Worm (Caenorhabditis elegans) whole organism, young adult: ENCODE data around the gene T05A7.7.

Experiments used
- B0336.3 ChIP-seq: fragments of 200-800 bp; sonication (Bioruptor generic); IDR thresholded peaks from 2 replicates; pipeline ENCODE4 v1.3.6; 2022; ENCODE audit warnings: missing genetic modification characterization, missing compliant biosample characterization
- F22D6.2 ChIP-seq: sonication (generic microtip); optimal IDR thresholded peaks from 2 replicates; lab custom pipeline; 2016; ENCODE audit warnings: mild to moderate bottlenecking, missing genetic modification characterization, missing compliant biosample characterization
- F23B12.7 ChIP-seq: sonication (generic microtip); optimal IDR thresholded peaks from 2 replicates; lab custom pipeline; 2017; ENCODE audit warnings: missing genetic modification characterization, mild to moderate bottlenecking, missing compliant biosample characterization, antibody characterized with exemption, moderate library complexity; ENCODE audit not compliant: insufficient read depth
- F37B4.10 ChIP-seq: fragments of 200-800 bp; sonication (Bioruptor generic); IDR thresholded peaks from 2 replicates; pipeline ENCODE4 v1.3.6; 2022; ENCODE audit warnings: missing genetic modification characterization, missing compliant biosample characterization
- K11D2.4 ChIP-seq: fragments of 200-800 bp; sonication (Bioruptor generic); IDR thresholded peaks from 2 replicates; pipeline ENCODE4 v1.3.6; 2022; ENCODE audit warnings: missing genetic modification reagents, missing genetic modification characterization, missing compliant biosample characterization
- Y53G8AR.9 ChIP-seq: fragments of 200-800 bp; sonication (Bioruptor generic); conservative IDR thresholded peaks from 2 replicates; pipeline ENCODE4 v1.3.6; 2022; ENCODE audit warnings: missing genetic modification reagents, missing genetic modification characterization, missing compliant biosample characterization
- ZK185.1 ChIP-seq: sonication (generic microtip); optimal IDR thresholded peaks from 2 replicates; lab custom pipeline; 2016; ENCODE audit warnings: mild to moderate bottlenecking, missing genetic modification characterization, missing compliant biosample characterization; ENCODE audit not compliant: poor library complexity, severe bottlenecking
- aptf-3 ChIP-seq: fragments of 200-800 bp; sonication (Bioruptor generic); IDR thresholded peaks from 2 replicates; pipeline ENCODE4 v1.3.6; 2022; ENCODE audit warnings: missing genetic modification characterization, missing compliant biosample characterization
- attf-6 ChIP-seq: fragments of 200-800 bp; sonication (Bioruptor generic); IDR thresholded peaks from 2 replicates; pipeline ENCODE4 v1.3.6; 2022; ENCODE audit warnings: missing genetic modification reagents, missing genetic modification characterization, missing compliant biosample characterization
- bed-1 ChIP-seq: fragments of 200-800 bp; sonication (Bioruptor generic); IDR thresholded peaks from 2 replicates; pipeline ENCODE4 v1.3.6; 2022; ENCODE audit warnings: missing genetic modification reagents, missing genetic modification characterization, missing compliant biosample characterization
- cebp-1 ChIP-seq, 2 experiments: fragments of 200-800 bp in 1 of 2; sonication (Bioruptor generic) in 1 of 2; sonication (generic microtip) in 1 of 2; IDR thresholded peaks in 1 of 2; optimal IDR thresholded peaks in 1 of 2; 2 replicates each; pipeline versions ENCODE4 v1.3.6 to Lab custom; 2017 to 2022; ENCODE audit warnings: missing compliant biosample characterization in 2 of 2, missing genetic modification characterization in 2 of 2, mild to moderate bottlenecking in 1 of 2, missing genetic modification reagents in 1 of 2, moderate library complexity in 1 of 2
- ceh-100 ChIP-seq: fragments of 200-800 bp; sonication (Bioruptor generic); IDR thresholded peaks from 2 replicates; pipeline ENCODE4 v1.3.6; 2022; ENCODE audit warnings: missing genetic modification reagents, missing genetic modification characterization, missing compliant biosample characterization
- ceh-91 ChIP-seq: fragments of 200-800 bp; sonication (Bioruptor generic); IDR thresholded peaks from 2 replicates; pipeline ENCODE4 v1.3.6; 2022; ENCODE audit warnings: missing genetic modification reagents, missing genetic modification characterization, missing compliant biosample characterization
- egl-44 ChIP-seq: fragments of 200-800 bp; sonication (Bioruptor generic); IDR thresholded peaks from 2 replicates; pipeline ENCODE4 v1.3.6; 2022; ENCODE audit warnings: missing genetic modification reagents, missing genetic modification characterization, missing compliant biosample characterization
- hmg-1.2 ChIP-seq: fragments of 200-800 bp; sonication (Bioruptor generic); IDR thresholded peaks from 2 replicates; pipeline ENCODE4 v1.3.6; 2022; ENCODE audit warnings: missing genetic modification reagents, missing genetic modification characterization, missing compliant biosample characterization
- hmg-20 ChIP-seq: fragments of 200-800 bp; sonication (Bioruptor generic); IDR thresholded peaks from 2 replicates; pipeline ENCODE4 v1.3.6; 2022; ENCODE audit warnings: missing genetic modification reagents, missing genetic modification characterization, missing compliant biosample characterization
- hsf-1 ChIP-seq: fragments of 200-800 bp; sonication (Bioruptor generic); IDR thresholded peaks from 2 replicates; pipeline ENCODE4 v1.3.6; 2022; ENCODE audit warnings: missing genetic modification reagents, missing genetic modification characterization, missing compliant biosample characterization
- let-526 ChIP-seq: fragments of 200-800 bp; sonication (Bioruptor generic); IDR thresholded peaks from 2 replicates; pipeline ENCODE4 v1.3.6; 2022; ENCODE audit warnings: missing genetic modification reagents, missing genetic modification characterization, missing compliant biosample characterization
- lin-35 ChIP-seq, 3 experiments: fragments of 150-350 bp in 2 of 3; sonication (generic microtip) in 1 of 3; optimal IDR thresholded peaks; 2 replicates each; lab custom pipeline; 2014 to 2018; ENCODE audit warnings: missing biosample characterization in 3 of 3, missing genetic modification characterization in 3 of 3, missing genetic modification reagents in 3 of 3
- lin-54 ChIP-seq: fragments of 200-800 bp; sonication (Bioruptor generic); optimal IDR thresholded peaks from 2 replicates; lab custom pipeline; 2018; ENCODE audit warnings: mild to moderate bottlenecking, missing genetic modification characterization, missing compliant biosample characterization
- lir-1 ChIP-seq: fragments of 200-800 bp; sonication (Bioruptor generic); conservative IDR thresholded peaks from 2 replicates; pipeline ENCODE4 v1.3.6; 2022; ENCODE audit warnings: missing genetic modification reagents, missing genetic modification characterization, missing compliant biosample characterization
- lsl-1 ChIP-seq: fragments of 200-800 bp; sonication (Bioruptor generic); optimal IDR thresholded peaks from 2 replicates; lab custom pipeline; 2018; ENCODE audit warnings: mild to moderate bottlenecking, missing genetic modification characterization, moderate library complexity, missing compliant biosample characterization
- madf-3 ChIP-seq: fragments of 200-800 bp; sonication (Bioruptor generic); IDR thresholded peaks from 2 replicates; pipeline ENCODE4 v1.3.6; 2022; ENCODE audit warnings: missing genetic modification reagents, missing genetic modification characterization, missing compliant biosample characterization
- madf-8 ChIP-seq: fragments of 200-800 bp; sonication (Bioruptor generic); conservative IDR thresholded peaks from 2 replicates; pipeline ENCODE4 v1.3.6; 2022; ENCODE audit warnings: missing genetic modification reagents, missing genetic modification characterization, missing compliant biosample characterization
- mel-28 ChIP-seq: sonication (generic microtip); optimal IDR thresholded peaks from 2 replicates; lab custom pipeline; 2016; ENCODE audit warnings: borderline replicate concordance, mild to moderate bottlenecking, missing genetic modification characterization, missing compliant biosample characterization
- mxl-1 ChIP-seq: sonication (generic microtip); optimal IDR thresholded peaks from 2 replicates; lab custom pipeline; 2016; ENCODE audit warnings: missing genetic modification characterization, missing compliant biosample characterization
- nfya-1 ChIP-seq: sonication (generic microtip); optimal IDR thresholded peaks from 2 replicates; lab custom pipeline; 2017; ENCODE audit warnings: antibody characterized with exemption, missing compliant biosample characterization, missing genetic modification characterization, borderline replicate concordance; ENCODE audit not compliant: insufficient read depth
- nfya-2 ChIP-seq: fragments of 200-800 bp; sonication (Bioruptor generic); IDR thresholded peaks from 2 replicates; pipeline ENCODE4 v1.3.6; 2022; ENCODE audit warnings: missing genetic modification reagents, missing genetic modification characterization, missing compliant biosample characterization
- nfyb-1 ChIP-seq: fragments of 200-800 bp; sonication (Bioruptor generic); IDR thresholded peaks from 2 replicates; pipeline ENCODE4 v1.3.6; 2022; ENCODE audit warnings: missing genetic modification reagents, missing genetic modification characterization, missing compliant biosample characterization
- nhr-179 ChIP-seq: sonication (generic microtip); optimal IDR thresholded peaks from 2 replicates; lab custom pipeline; 2016; ENCODE audit warnings: mild to moderate bottlenecking, missing genetic modification characterization, missing compliant biosample characterization
- nhr-80 ChIP-seq: sonication (generic microtip); optimal IDR thresholded peaks from 2 replicates; lab custom pipeline; 2016; ENCODE audit warnings: missing genetic modification characterization, missing compliant biosample characterization
- nhr-90 ChIP-seq: sonication (generic microtip); optimal IDR thresholded peaks from 2 replicates; lab custom pipeline; 2016; ENCODE audit warnings: missing genotype, mild to moderate bottlenecking, missing genetic modification characterization, missing compliant biosample characterization
- rec-8 ChIP-seq, 2 experiments: sonication (generic microtip); optimal IDR thresholded peaks; 2 replicates each; lab custom pipeline; 2016; ENCODE audit warnings: mild to moderate bottlenecking in 2 of 2, missing genetic modification characterization in 2 of 2, missing genetic modification reagents in 2 of 2, missing genotype in 2 of 2, missing biosample characterization in 1 of 2, missing compliant biosample characterization in 1 of 2, moderate library complexity in 1 of 2
- snpc-4 ChIP-seq, 5 experiments: fragments of 150-350 bp in 1 of 5; sonication (generic microtip) in 4 of 5; optimal IDR thresholded peaks; 2 replicates each; lab custom pipeline; 2014 to 2018; ENCODE audit warnings: missing genetic modification characterization in 5 of 5, missing biosample characterization in 3 of 5, antibody characterized with exemption in 2 of 5, mild to moderate bottlenecking in 2 of 5, missing compliant biosample characterization in 2 of 5, missing genotype in 2 of 5, moderate library complexity in 2 of 5, missing genetic modification reagents in 1 of 5
- unc-130 ChIP-seq: sonication (generic microtip); optimal IDR thresholded peaks from 2 replicates; lab custom pipeline; 2016; ENCODE audit warnings: missing genetic modification reagents, missing genetic modification characterization, missing compliant biosample characterization
- unc-62 ChIP-seq: fragments of 150-350 bp; optimal IDR thresholded peaks from 2 replicates; lab custom pipeline; 2014; ENCODE audit warnings: missing biosample characterization, missing genetic modification reagents, missing genetic modification characterization
- zfh-2 ChIP-seq: fragments of 200-800 bp; sonication (Bioruptor generic); conservative IDR thresholded peaks from 2 replicates; pipeline ENCODE4 v1.3.6; 2022; ENCODE audit warnings: missing genetic modification reagents, missing genetic modification characterization, missing compliant biosample characterization
- ztf-25 ChIP-seq: fragments of 200-800 bp; sonication (Bioruptor generic); IDR thresholded peaks from 2 replicates; pipeline ENCODE4 v1.3.6; 2022; ENCODE audit warnings: missing genetic modification reagents, missing genetic modification characterization, missing compliant biosample characterization
- ztf-28 ChIP-seq: fragments of 200-800 bp; sonication (Bioruptor generic); IDR thresholded peaks from 2 replicates; pipeline ENCODE4 v1.3.6; 2022; ENCODE audit warnings: missing genetic modification reagents, missing genetic modification characterization, missing compliant biosample characterization
- ztf-3 ChIP-seq: fragments of 200-800 bp; sonication (Bioruptor generic); optimal IDR thresholded peaks from 2 replicates; lab custom pipeline; 2018; ENCODE audit warnings: mild to moderate bottlenecking, missing genetic modification characterization, missing compliant biosample characterization

The T05A7.7 gene

DNA sequence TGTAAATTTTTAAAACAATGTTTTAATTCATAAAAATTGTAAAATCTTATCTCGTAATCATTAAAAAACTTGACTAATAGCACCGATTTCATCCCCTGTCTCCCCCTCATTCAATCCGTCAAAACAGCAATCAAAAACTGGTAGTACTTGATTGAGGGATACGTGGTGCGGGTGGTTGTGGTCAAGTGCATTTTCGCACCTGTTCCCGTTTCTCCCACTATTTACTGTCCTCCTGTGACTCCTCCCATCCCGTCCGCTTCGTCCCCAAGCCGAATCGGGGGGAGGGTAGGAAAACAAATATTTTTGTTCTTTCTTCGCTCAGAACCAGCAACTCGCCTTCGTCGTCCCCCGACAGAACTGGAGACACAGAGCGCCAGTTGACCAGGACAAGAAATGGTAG, 32.5 kb downstream of the T05A7.7 start, which contains the start of gene lgc-27:
TSS of gene lgc-27 (plus strand) at position 301 of the 400 bp plus-strand sequence.
- TF ChIP-seq ztf-3: no peak
- TF ChIP-seq cebp-1 (GFP tag; IDR thresholded peaks at IDR 0.05; lab: Robert Waterston, UW): no peak
- no peak for TF ChIP-seq cebp-1 (tag; optimal IDR thresholded peaks at IDR 0.05; lab: Kevin White, UChicago)
- TF ChIP-seq hmg-1.2 (GFP tag; lab: Robert Waterston, UW): no peak
- no peak for TF ChIP-seq F23B12.7 (tag; lab: Kevin White, UChicago)
- no peak for TF ChIP-seq nhr-80
- TF ChIP-seq madf-3 (GFP tag; lab: Robert Waterston, UW): 0 out of 2 replicates have a peak, but pooled peaks have one; percentile 8
- TF ChIP-seq, all 124 proteins: peak for 1

DNA sequence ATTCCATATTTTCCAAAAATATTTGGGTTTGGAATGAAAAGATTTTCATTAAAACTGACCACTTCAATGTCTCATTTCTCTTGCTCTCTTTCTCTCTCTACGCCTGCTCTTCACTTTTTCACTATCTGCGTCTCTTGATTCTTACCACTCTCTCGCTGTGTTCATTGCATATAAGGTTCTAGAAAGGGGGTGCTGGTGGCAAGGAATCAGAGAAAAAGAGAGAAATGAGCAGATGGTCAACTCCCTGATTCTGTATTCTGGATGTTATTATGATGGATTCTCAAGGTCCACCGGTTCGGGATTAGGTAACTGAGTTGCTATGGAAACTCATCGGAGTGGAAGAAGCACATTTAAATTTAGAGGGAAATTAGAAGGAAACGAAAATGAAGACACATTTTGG, 40.5 kb downstream of the T05A7.7 start:
- TF ChIP-seq madf-8 (no peak), rec-8 (tag; optimal IDR thresholded peaks at IDR 0.05; lab: Kevin White, UChicago) (no peak), madf-3 (GFP tag; lab: Robert Waterston, UW) (no peak), bed-1 (GFP tag; lab: Robert Waterston, UW) (no peak), hmg-20 (GFP tag; lab: Robert Waterston, UW) (no peak), Y53G8AR.9 (GFP tag; lab: Robert Waterston, UW) (no peak), unc-130 (GFP tag; lab: Kevin White, UChicago) (no peak)

DNA sequence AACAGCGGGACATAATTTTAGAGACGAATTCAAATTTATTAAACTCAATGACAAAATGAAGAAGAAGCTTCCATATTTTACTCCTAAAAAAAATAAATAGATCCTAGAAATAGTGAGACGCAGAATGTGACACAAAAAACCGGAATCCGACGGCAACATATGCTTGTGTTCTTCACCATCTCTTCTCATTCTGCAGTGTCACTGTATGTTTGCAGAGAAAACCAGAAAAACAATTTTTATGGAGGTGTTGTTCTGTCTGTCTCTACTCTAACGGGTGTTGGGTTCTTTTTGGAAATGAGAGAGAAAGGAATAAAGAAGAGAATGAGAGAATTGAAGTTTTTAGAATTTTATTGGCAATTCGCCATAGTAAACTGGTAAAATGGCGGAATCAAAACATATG, 42.4 kb downstream of the T05A7.7 start:
- TF ChIP-seq ztf-25 (GFP tag; lab: Robert Waterston, UW): no peak
- TF ChIP-seq mxl-1 (tag; lab: Kevin White, UChicago): no peak
- no peak for TF ChIP-seq ztf-28 (GFP tag; lab: Robert Waterston, UW)
- TF ChIP-seq hsf-1 (GFP tag; lab: Robert Waterston, UW): no peak
- TF ChIP-seq nfya-2 (GFP tag; lab: Robert Waterston, UW): no peak
- no peak for TF ChIP-seq nhr-179 (tag; lab: Kevin White, UChicago)
- TF ChIP-seq F37B4.10 (GFP tag; lab: Robert Waterston, UW): no peak
- no peak for TF ChIP-seq lsl-1 (GFP tag; lab: Kevin White, UChicago)
- no peak for TF ChIP-seq madf-3 (GFP tag; lab: Robert Waterston, UW)
- no peak for TF ChIP-seq madf-8

DNA sequence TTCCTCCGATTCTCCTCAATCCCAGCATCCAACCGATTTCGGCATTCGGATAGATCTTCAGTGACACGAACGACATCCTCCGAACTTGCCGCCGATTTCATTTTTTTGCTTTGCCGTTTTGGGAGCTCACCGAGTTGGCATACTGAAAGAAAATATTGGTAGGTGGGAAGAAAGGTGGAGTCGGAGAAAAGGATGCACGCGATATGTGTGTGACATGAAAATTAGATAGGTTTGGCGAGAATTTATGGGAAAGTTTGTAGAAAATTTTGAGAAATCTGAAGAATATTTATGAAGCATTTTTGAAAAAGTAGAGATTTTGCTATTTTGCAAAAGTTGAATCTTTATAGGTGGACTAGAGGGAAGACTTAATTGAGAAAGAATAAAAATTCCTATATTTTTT, 43.0 kb downstream of the T05A7.7 start, which contains the start of gene che-10:
TSS of gene che-10 (minus strand) at position 101 of the 400 bp plus-strand sequence.
- TF ChIP-seq mel-28 (tag; lab: Kevin White, UChicago) (no peak), ceh-100 (GFP tag; lab: Robert Waterston, UW) (no peak), madf-8 (no peak), lin-54 (GFP tag; lab: Kevin White, UChicago) (no peak), ZK185.1 (tag; lab: Kevin White, UChicago) (no peak), aptf-3 (no peak), let-526 (GFP tag; lab: Robert Waterston, UW) (no peak), egl-44 (no peak), ztf-3 (no peak), ceh-91 (GFP tag; lab: Robert Waterston, UW) (no peak)

DNA sequence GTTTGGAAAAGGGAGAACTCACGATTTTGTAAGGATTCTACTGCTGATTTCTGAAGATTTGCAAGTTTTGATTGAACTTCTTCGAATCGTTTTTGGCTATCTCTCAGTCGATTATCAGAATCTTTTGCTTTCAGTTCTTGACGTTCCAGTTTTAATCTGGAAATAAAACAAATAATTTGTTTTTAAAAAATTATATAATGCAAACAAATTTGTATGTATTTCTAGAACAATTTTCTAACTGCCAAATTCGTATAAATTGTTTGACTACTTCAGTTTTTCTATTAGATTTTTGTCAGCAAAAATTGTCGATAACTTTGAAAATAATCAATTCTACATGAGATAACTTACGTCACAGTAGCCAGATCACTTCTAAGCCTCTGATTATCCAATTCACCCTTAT, 49.8 kb downstream of the T05A7.7 start:
- TF ChIP-seq nhr-90 (no peak), attf-6 (no peak), B0336.3 (GFP tag; lab: Robert Waterston, UW) (no peak), nfyb-1 (GFP tag; lab: Robert Waterston, UW) (no peak), lin-35 (GFP tag; optimal IDR thresholded peaks at IDR 0.05; lab: Kevin White, UChicago) (no peak), F22D6.2 (tag; lab: Kevin White, UChicago) (no peak), unc-62 (no peak), bed-1 (GFP tag; lab: Robert Waterston, UW) (no peak), F37B4.10 (GFP tag; lab: Robert Waterston, UW) (no peak), zfh-2 (no peak), K11D2.4 (GFP tag; lab: Robert Waterston, UW) (no peak), snpc-4 (GFP tag; optimal IDR thresholded peaks at IDR 0.05; lab: Kevin White, UChicago) (no peak), snpc-4 (tag; optimal IDR thresholded peaks at IDR 0.05; lab: Kevin White, UChicago) (no peak), nhr-179 (tag; lab: Kevin White, UChicago) (no peak), ztf-3 (no peak), nfya-1 (tag; lab: Kevin White, UChicago) (no peak), hmg-1.2 (GFP tag; lab: Robert Waterston, UW) (no peak), lir-1 (GFP tag; lab: Robert Waterston, UW) (no peak)
